Fruit fly (Drosophila melanogaster) whole organism, embryonic: ENCODE results near the gene hop.

Experiments
- Atf3 ChIP-seq: fragments of 200-800 bp; sonication (Bioruptor generic); optimal IDR thresholded peaks from 3 replicates; lab custom pipeline; 2016; ENCODE audit warnings: missing biosample characterization, missing genetic modification characterization
- Bgb ChIP-seq: fragments of 200-800 bp; sonication (Bioruptor generic); IDR thresholded peaks from 2 replicates; pipeline ENCODE4 v1.3.6; 2022; ENCODE audit warnings: missing biosample characterization, missing genetic modification characterization; ENCODE audit not compliant: partially characterized antibody
- CG11696 ChIP-seq: fragments of 200-800 bp; sonication (Bioruptor generic); IDR thresholded peaks from 2 replicates; pipeline ENCODE4 v1.3.6; 2022; ENCODE audit warnings: missing biosample characterization, missing genetic modification characterization
- CG12659 ChIP-seq: fragments of 200-800 bp; sonication (Bioruptor generic); optimal IDR thresholded peaks from 3 replicates; lab custom pipeline; 2017; ENCODE audit warnings: mild to moderate bottlenecking, missing biosample characterization, missing genetic modification reagents, missing genetic modification characterization
- CG14965 ChIP-seq: fragments of 200-800 bp; sonication (Bioruptor generic); optimal IDR thresholded peaks from 2 replicates; lab custom pipeline; 2016; ENCODE audit warnings: missing biosample characterization, missing genetic modification characterization, borderline replicate concordance
- CG15601 ChIP-seq: fragments of 200-800 bp; sonication (Bioruptor generic); optimal IDR thresholded peaks from 3 replicates; lab custom pipeline; 2019; ENCODE audit warnings: missing biosample characterization, mild to moderate bottlenecking, missing genetic modification characterization, moderate library complexity
- CG17829 ChIP-seq: fragments of 200-800 bp; optimal IDR thresholded peaks from 2 replicates; lab custom pipeline; 2019; ENCODE audit warnings: missing biosample characterization, mild to moderate bottlenecking, missing genetic modification characterization, moderate library complexity
- CG3281 ChIP-seq: fragments of 200-800 bp; sonication (Bioruptor generic); optimal IDR thresholded peaks from 3 replicates; lab custom pipeline; 2017; ENCODE audit warnings: missing biosample characterization, mild to moderate bottlenecking, missing genetic modification characterization
- CG4282 ChIP-seq: fragments of 200-800 bp; sonication (Bioruptor generic); optimal IDR thresholded peaks from 2 replicates; lab custom pipeline; 2016; ENCODE audit warnings: missing biosample characterization, missing genetic modification characterization
- CG4424 ChIP-seq: fragments of 200-800 bp; sonication (Bioruptor generic); optimal IDR thresholded peaks from 3 replicates; lab custom pipeline; 2016; ENCODE audit warnings: missing biosample characterization, missing genetic modification characterization
- CG6654 ChIP-seq: fragments of 200-800 bp; sonication (Bioruptor generic); optimal IDR thresholded peaks from 2 replicates; lab custom pipeline; 2017; ENCODE audit warnings: missing biosample characterization, mild to moderate bottlenecking, missing genetic modification characterization
- CG8290 ChIP-seq, 3 experiments: fragments of 200-800 bp; sonication (Bioruptor generic); optimal IDR thresholded peaks; 2 replicates each; lab custom pipeline; 2016 to 2019; ENCODE audit warnings: missing biosample characterization in 3 of 3, missing genetic modification characterization in 3 of 3, mild to moderate bottlenecking in 2 of 3, moderate library complexity in 1 of 3
- CG8359 ChIP-seq: fragments of 200-800 bp; sonication (Bioruptor generic); optimal IDR thresholded peaks from 2 replicates; lab custom pipeline; 2017; ENCODE audit warnings: missing biosample characterization, mild to moderate bottlenecking, missing genetic modification characterization, borderline replicate concordance
- Dfd ChIP-seq, 2 experiments: fragments of >200 bp; optimal IDR thresholded peaks; 2 replicates each; lab custom pipeline; 2017; ENCODE audit warnings: missing biosample characterization in 2 of 2, missing genetic modification characterization in 2 of 2
- Ets65A ChIP-seq: fragments of 200-800 bp; sonication (Bioruptor generic); peaks from one replicate; lab custom pipeline; 2016; ENCODE audit warnings: missing biosample characterization, missing genetic modification characterization
- Hsf ChIP-seq: fragments of 200-800 bp; sonication (Bioruptor generic); optimal IDR thresholded peaks from 3 replicates; lab custom pipeline; 2016; ENCODE audit warnings: missing biosample characterization, missing genetic modification characterization
- Jarid2 ChIP-seq: fragments of 200-800 bp; sonication (Bioruptor generic); optimal IDR thresholded peaks from 3 replicates; lab custom pipeline; 2017; ENCODE audit warnings: mild to moderate bottlenecking, missing biosample characterization, missing genetic modification reagents, missing genetic modification characterization
- NFAT ChIP-seq: fragments of 200-800 bp; sonication (Bioruptor generic); IDR thresholded peaks from 2 replicates; pipeline ENCODE4 v1.3.6; 2022; ENCODE audit warnings: missing biosample characterization, missing genetic modification characterization
- Nf-YA ChIP-seq: fragments of 200-800 bp; sonication (Bioruptor generic); IDR thresholded peaks from 2 replicates; pipeline ENCODE4 v1.3.6; 2022; ENCODE audit warnings: missing biosample characterization, missing genetic modification characterization
- PHDP ChIP-seq: fragments of 200-800 bp; sonication (Bioruptor generic); optimal IDR thresholded peaks from 3 replicates; lab custom pipeline; 2018; ENCODE audit warnings: missing biosample characterization, mild to moderate bottlenecking, missing genetic modification characterization, moderate library complexity
- Sox102F ChIP-seq: fragments of 200-800 bp; sonication (Bioruptor generic); optimal IDR thresholded peaks from 2 replicates; lab custom pipeline; 2018; ENCODE audit warnings: missing biosample characterization, mild to moderate bottlenecking, missing genetic modification characterization, moderate library complexity
- Spps ChIP-seq: fragments of 200-800 bp; sonication (Bioruptor generic); optimal IDR thresholded peaks from 2 replicates; lab custom pipeline; 2018; ENCODE audit warnings: missing biosample characterization, mild to moderate bottlenecking, missing genetic modification characterization
- Sry-β ChIP-seq: fragments of 200-800 bp; sonication (Bioruptor generic); optimal IDR thresholded peaks from 2 replicates; lab custom pipeline; 2018; ENCODE audit warnings: missing biosample characterization, mild to moderate bottlenecking, missing genetic modification characterization, moderate library complexity
- TFAM ChIP-seq: fragments of 200-800 bp; sonication (Bioruptor generic); optimal IDR thresholded peaks from 2 replicates; lab custom pipeline; 2017; ENCODE audit warnings: missing biosample characterization, missing genetic modification characterization, inconsistent platforms
- ab ChIP-seq: fragments of 200-800 bp; sonication (Bioruptor generic); optimal IDR thresholded peaks from 2 replicates; lab custom pipeline; 2016; ENCODE audit warnings: missing biosample characterization, missing genetic modification characterization
- al ChIP-seq: fragments of 200-800 bp; sonication (Bioruptor generic); IDR thresholded peaks from 2 replicates; pipeline ENCODE4 v1.3.6; 2022; ENCODE audit warnings: missing biosample characterization, missing genetic modification characterization
- ara ChIP-seq: fragments of 200-800 bp; sonication (Bioruptor generic); IDR thresholded peaks from 2 replicates; pipeline ENCODE4 v1.3.6; 2022; ENCODE audit warnings: missing biosample characterization, missing genetic modification characterization
- bigmax ChIP-seq: fragments of 200-800 bp; sonication (Bioruptor generic); optimal IDR thresholded peaks from 2 replicates; lab custom pipeline; 2018; ENCODE audit warnings: missing biosample characterization, mild to moderate bottlenecking, missing genetic modification characterization
- br ChIP-seq: fragments of >200 bp; optimal IDR thresholded peaks from 2 replicates; lab custom pipeline; 2017
- bsh ChIP-seq, 2 experiments: fragments of 200-800 bp; sonication (Bioruptor generic); optimal IDR thresholded peaks; 2 replicates each; lab custom pipeline; 2017 to 2018; ENCODE audit warnings: mild to moderate bottlenecking in 2 of 2, missing biosample characterization in 2 of 2, missing genetic modification characterization in 2 of 2, moderate library complexity in 1 of 2
- chinmo ChIP-seq: fragments of 200-800 bp; sonication (Bioruptor generic); IDR thresholded peaks from 4 replicates; pipeline ENCODE4 v1.3.6; 2022; ENCODE audit warnings: missing biosample characterization, missing genetic modification characterization; ENCODE audit not compliant: partially characterized antibody
- cwo ChIP-seq: fragments of 200-800 bp; sonication (Bioruptor generic); optimal IDR thresholded peaks from 3 replicates; lab custom pipeline; 2017; ENCODE audit warnings: missing biosample characterization, missing genetic modification characterization, mild to moderate bottlenecking, moderate library complexity, missing genetic modification reagents
- esg ChIP-seq: fragments of 200-800 bp; sonication (Bioruptor generic); conservative IDR thresholded peaks from 2 replicates; pipeline ENCODE4 v1.3.6; 2022; ENCODE audit warnings: missing biosample characterization, missing genetic modification characterization
- jigr1 ChIP-seq: fragments of 200-800 bp; sonication (Bioruptor generic); IDR thresholded peaks from 3 replicates; pipeline ENCODE4 v1.3.6; 2022; ENCODE audit warnings: missing biosample characterization, missing genetic modification characterization
- jumu ChIP-seq: fragments of 200-800 bp; sonication (Bioruptor generic); optimal IDR thresholded peaks from 3 replicates; lab custom pipeline; 2016; ENCODE audit warnings: missing biosample characterization, missing genetic modification characterization
- kay ChIP-seq: fragments of 200-800 bp; sonication (Bioruptor generic); optimal IDR thresholded peaks from 2 replicates; lab custom pipeline; 2016; ENCODE audit warnings: missing biosample characterization, missing genetic modification characterization
- lov ChIP-seq, 2 experiments: fragments of 200-800 bp in 1 of 2; fragments of >200 bp in 1 of 2; sonication (Bioruptor generic) in 1 of 2; IDR thresholded peaks in 1 of 2; optimal IDR thresholded peaks in 1 of 2; 2 replicates in 1 of 2; 3 replicates in 1 of 2; pipeline versions ENCODE4 v1.3.6 to Lab custom; 2017 to 2022; ENCODE audit warnings: missing biosample characterization in 1 of 2, missing genetic modification characterization in 1 of 2
- nmo ChIP-seq: fragments of 200-800 bp; sonication (Bioruptor generic); optimal IDR thresholded peaks from 2 replicates; lab custom pipeline; 2018; ENCODE audit warnings: missing biosample characterization, mild to moderate bottlenecking, missing genetic modification characterization, moderate library complexity
- org-1 ChIP-seq: fragments of 200-800 bp; sonication (Bioruptor generic); optimal IDR thresholded peaks from 2 replicates; lab custom pipeline; 2017; ENCODE audit warnings: missing biosample characterization, missing genetic modification characterization
- pros ChIP-seq: fragments of 200-800 bp; sonication (Bioruptor generic); optimal IDR thresholded peaks from 3 replicates; lab custom pipeline; 2019; ENCODE audit warnings: missing biosample characterization, mild to moderate bottlenecking, missing genetic modification characterization, moderate library complexity
- schlank ChIP-seq: fragments of 200-800 bp; sonication (Bioruptor generic); optimal IDR thresholded peaks from 2 replicates; lab custom pipeline; 2018; ENCODE audit warnings: missing biosample characterization, mild to moderate bottlenecking, missing genetic modification characterization
- seq ChIP-seq: fragments of 200-800 bp; sonication (Bioruptor generic); IDR thresholded peaks from 2 replicates; pipeline ENCODE4 v1.3.6; 2022; ENCODE audit warnings: missing biosample characterization, missing genetic modification characterization
- sima ChIP-seq: fragments of 200-800 bp; sonication (Bioruptor generic); optimal IDR thresholded peaks from 2 replicates; lab custom pipeline; 2016; ENCODE audit warnings: missing biosample characterization, missing genetic modification characterization
- slou ChIP-seq: fragments of 200-800 bp; sonication (Bioruptor generic); optimal IDR thresholded peaks from 3 replicates; lab custom pipeline; 2016; ENCODE audit warnings: missing biosample characterization, missing genetic modification characterization
- tgo ChIP-seq: fragments of 200-800 bp; sonication (Bioruptor generic); IDR thresholded peaks from 3 replicates; pipeline ENCODE4 v1.3.6; 2022; ENCODE audit warnings: missing biosample characterization, missing genetic modification characterization
- trem ChIP-seq: fragments of 200-800 bp; optimal IDR thresholded peaks from 3 replicates; lab custom pipeline; 2019; ENCODE audit warnings: missing biosample characterization, mild to moderate bottlenecking, missing genetic modification characterization, moderate library complexity
- ttk ChIP-seq: fragments of 200-800 bp; sonication (Bioruptor generic); IDR thresholded peaks from 2 replicates; pipeline ENCODE4 v2.1.2; 2022; ENCODE audit warnings: missing biosample characterization, missing genetic modification characterization
- vnd ChIP-seq: fragments of 200-800 bp; sonication (Bioruptor generic); IDR thresholded peaks from 3 replicates; pipeline ENCODE4 v1.3.6; 2022; ENCODE audit warnings: missing biosample characterization, missing genetic modification characterization; ENCODE audit not compliant: partially characterized antibody
- vvl ChIP-seq: fragments of 200-800 bp; sonication (Bioruptor generic); IDR thresholded peaks from 2 replicates; pipeline ENCODE4 v1.3.6; 2022; ENCODE audit warnings: missing biosample characterization, missing genetic modification characterization
- wor ChIP-seq: fragments of 200-800 bp; sonication (Bioruptor generic); IDR thresholded peaks from 2 replicates; pipeline ENCODE4 v1.3.6; 2022; ENCODE audit warnings: missing biosample characterization, missing genetic modification characterization

hop gene

DNA sequence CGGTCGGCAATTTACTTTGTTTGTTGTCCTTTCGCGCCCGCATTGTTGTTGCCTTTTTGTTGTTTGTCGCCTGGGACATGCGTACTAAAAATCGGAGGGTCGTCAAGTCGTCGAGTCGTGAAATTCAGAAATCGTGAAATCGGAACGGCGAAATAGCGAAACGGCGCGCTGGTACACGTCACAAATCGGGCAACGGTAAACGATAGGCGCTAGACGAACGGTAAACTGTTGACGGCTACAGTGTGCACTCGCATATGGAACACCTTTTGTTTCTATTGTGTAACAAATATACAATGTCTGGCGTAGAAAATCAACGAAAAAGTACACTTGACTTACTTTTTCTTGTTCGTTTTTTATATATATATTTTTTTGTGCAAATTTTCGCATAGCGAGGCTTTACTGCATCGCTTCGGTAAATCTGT is 16.1 kb upstream of the hop start (continued):
- TF ChIP-seq CG4424 (GFP tag; lab: Kevin White, UChicago) (peak; percentile 41), CG17829 (tag; lab: Kevin White, UChicago) (peak; percentile 32), chinmo (no peak), TFAM (GFP tag; lab: Kevin White, UChicago) (no peak), jumu (GFP tag; lab: Kevin White, UChicago) (peak; percentile 47), vnd (GFP tag; lab: Robert Waterston, UW) (no peak), Jarid2 (GFP tag; lab: Kevin White, UChicago) (peak; percentile 22), CG6654 (GFP tag; lab: Kevin White, UChicago) (no peak), Nf-YA (GFP tag; lab: Robert Waterston, UW) (peak; percentile 18; the same call in 1 of the 2 replicates), esg (GFP tag; lab: Robert Waterston, UW) (peak; percentile 57), Sox102F (peak; percentile 60), al (GFP tag; lab: Robert Waterston, UW) (peak; percentile 74), CG11696 (GFP tag; lab: Robert Waterston, UW) (peak; percentile 34; the same call in 1 of the 2 replicates), CG8290 (GFP tag; optimal IDR thresholded peaks at IDR 0.05; lab: Kevin White, UChicago) (no peak), CG8290 (tag; optimal IDR thresholded peaks at IDR 0.05; lab: Kevin White, UChicago) (peak in 1 of 2 experiments; percentile 47), ttk (GFP tag; lab: Robert Waterston, UW) (peak; percentile 51; the same call in 1 of the 2 replicates), kay (GFP tag; lab: Kevin White, UChicago) (peak; percentile 55), sima (GFP tag; lab: Kevin White, UChicago) (no peak), cwo (peak; percentile 67), Bgb (no peak), ab (GFP tag; lab: Kevin White, UChicago) (no peak), Hsf (GFP tag; lab: Kevin White, UChicago) (peak; percentile 61), Sry-β (no peak), bigmax (GFP tag; lab: Kevin White, UChicago) (no peak), lov (optimal IDR thresholded peaks at IDR 0.05; lab: Kevin White, UChicago) (no peak), lov (GFP tag; IDR thresholded peaks at IDR 0.05; lab: Robert Waterston, UW) (no peak), jigr1 (GFP tag; lab: Robert Waterston, UW) (peak; percentile 46; the same call in 1 of the 3 replicates), Ets65A (GFP tag; lab: Kevin White, UChicago) (peak; percentile 79), slou (GFP tag; lab: Kevin White, UChicago) (peak; percentile 70), CG8359 (GFP tag; lab: Kevin White, UChicago) (no peak), wor (GFP tag; lab: Robert Waterston, UW) (no peak), CG14965 (no peak), pros (GFP tag; lab: Kevin White, UChicago) (no peak), br (lab: Kevin White, UChicago) (no peak), vvl (GFP tag; lab: Robert Waterston, UW) (peak; percentile 83), Atf3 (GFP tag; lab: Kevin White, UChicago) (no peak), CG3281 (GFP tag; lab: Kevin White, UChicago) (peak; percentile 79), CG12659 (GFP tag; lab: Kevin White, UChicago) (peak; percentile 71), Spps (tag; lab: Kevin White, UChicago) (no peak), Dfd (GFP tag; optimal IDR thresholded peaks at IDR 0.05; lab: Kevin White, UChicago) (no peak), CG4282 (GFP tag; lab: Kevin White, UChicago) (no peak), bsh (GFP tag; optimal IDR thresholded peaks at IDR 0.05; lab: Kevin White, UChicago) (no peak), trem (tag; lab: Kevin White, UChicago) (no peak), PHDP (tag; lab: Kevin White, UChicago) (peak; percentile 71), seq (GFP tag; lab: Robert Waterston, UW) (peak; percentile 75), NFAT (GFP tag; lab: Robert Waterston, UW) (peak; percentile 71; the same call in 1 of the 2 replicates), tgo (GFP tag; lab: Robert Waterston, UW) (peak; percentile 79), org-1 (GFP tag; lab: Kevin White, UChicago) (peak; percentile 54), CG15601 (tag; lab: Kevin White, UChicago) (no peak), ara (GFP tag; lab: Robert Waterston, UW) (peak; percentile 39; the same call in 1 of the 2 replicates), nmo (GFP tag; lab: Kevin White, UChicago) (peak; percentile 54), schlank (tag; lab: Kevin White, UChicago) (peak; percentile 52)
